Fruit fly (Drosophila melanogaster) whole organism, embryonic: ENCODE measurements around the gene Rchy1.

Experiments
- Bgb ChIP-seq: fragments of 200-800 bp; sonication (Bioruptor generic); IDR thresholded peaks from 2 replicates; pipeline ENCODE4 v1.3.6; 2022; ENCODE audit warnings: missing biosample characterization, missing genetic modification characterization; ENCODE audit not compliant: partially characterized antibody
- BtbVII ChIP-seq: fragments of 200-800 bp; sonication (Bioruptor generic); optimal IDR thresholded peaks from 3 replicates; lab custom pipeline; 2017; ENCODE audit warnings: missing biosample characterization, mild to moderate bottlenecking, missing genetic modification characterization
- CG10543 ChIP-seq: fragments of 200-800 bp; sonication (Bioruptor generic); optimal IDR thresholded peaks from 3 replicates; lab custom pipeline; 2017; ENCODE audit warnings: missing biosample characterization, mild to moderate bottlenecking, missing genetic modification characterization, moderate library complexity
- CG13287 ChIP-seq: fragments of 200-800 bp; sonication (Bioruptor generic); IDR thresholded peaks from 2 replicates; pipeline ENCODE4 v1.3.6; 2022; ENCODE audit warnings: missing biosample characterization, missing genetic modification characterization; ENCODE audit not compliant: partially characterized antibody
- CG13296 ChIP-seq: fragments of 200-800 bp; sonication (Bioruptor generic); optimal IDR thresholded peaks from 3 replicates; lab custom pipeline; 2018; ENCODE audit warnings: missing biosample characterization, mild to moderate bottlenecking, missing genetic modification characterization
- CG15514 ChIP-seq: fragments of 200-800 bp; sonication (Bioruptor generic); optimal IDR thresholded peaks from 3 replicates; lab custom pipeline; 2017; ENCODE audit warnings: missing biosample characterization, missing genetic modification characterization, mild to moderate bottlenecking, moderate library complexity, missing genetic modification reagents
- CG17912 ChIP-seq: fragments of 200-800 bp; sonication (Bioruptor generic); optimal IDR thresholded peaks from 2 replicates; lab custom pipeline; 2018; ENCODE audit warnings: missing biosample characterization, mild to moderate bottlenecking, missing genetic modification characterization
- CG18599 ChIP-seq: fragments of 200-800 bp; sonication (Bioruptor generic); optimal IDR thresholded peaks from 3 replicates; lab custom pipeline; 2017; ENCODE audit warnings: missing biosample characterization, missing genetic modification characterization, mild to moderate bottlenecking, moderate library complexity, missing genetic modification reagents
- CG2116 ChIP-seq: fragments of 200-800 bp; sonication (Bioruptor generic); optimal IDR thresholded peaks from 3 replicates; lab custom pipeline; 2018; ENCODE audit warnings: missing biosample characterization, mild to moderate bottlenecking, missing genetic modification characterization
- CG2875 ChIP-seq: fragments of 200-800 bp; sonication (Bioruptor generic); optimal IDR thresholded peaks from 2 replicates; lab custom pipeline; 2017; ENCODE audit warnings: missing biosample characterization, mild to moderate bottlenecking, missing genetic modification characterization, missing genetic modification reagents
- CG34376 ChIP-seq: fragments of 200-800 bp; sonication (Bioruptor generic); optimal IDR thresholded peaks from 2 replicates; lab custom pipeline; 2018; ENCODE audit warnings: missing biosample characterization, mild to moderate bottlenecking, missing genetic modification characterization
- CG5180 ChIP-seq: fragments of 200-800 bp; sonication (Bioruptor generic); optimal IDR thresholded peaks from 3 replicates; lab custom pipeline; 2017; ENCODE audit warnings: missing biosample characterization, missing genetic modification characterization, mild to moderate bottlenecking, moderate library complexity, missing genetic modification reagents
- Dref ChIP-seq: fragments of 200-800 bp; sonication (Bioruptor generic); IDR thresholded peaks from 2 replicates; pipeline ENCODE4 v1.3.6; 2022; ENCODE audit warnings: missing biosample characterization, missing genetic modification characterization
- Eip74EF ChIP-seq, 2 experiments: fragments of 200-800 bp in 1 of 2; fragments of >200 bp in 1 of 2; sonication (Bioruptor generic) in 1 of 2; optimal IDR thresholded peaks; 2 replicates each; lab custom pipeline; 2017 to 2019; ENCODE audit warnings: missing biosample characterization in 2 of 2, missing genetic modification characterization in 2 of 2, mild to moderate bottlenecking in 1 of 2, moderate library complexity in 1 of 2
- GATAe ChIP-seq: fragments of 200-800 bp; sonication (Bioruptor generic); conservative IDR thresholded peaks from 2 replicates; pipeline ENCODE4 v1.3.6; 2022; ENCODE audit warnings: missing biosample characterization, missing genetic modification characterization
- Gug ChIP-seq: fragments of 200-800 bp; sonication (Bioruptor generic); IDR thresholded peaks from 4 replicates; pipeline ENCODE4 v1.3.6; 2022; ENCODE audit warnings: missing biosample characterization, missing genetic modification characterization
- Hey ChIP-seq: fragments of 200-800 bp; sonication (Bioruptor generic); optimal IDR thresholded peaks from 3 replicates; lab custom pipeline; 2018; ENCODE audit warnings: missing biosample characterization, mild to moderate bottlenecking, missing genetic modification characterization
- HmgZ ChIP-seq: fragments of 200-800 bp; sonication (Bioruptor generic); optimal IDR thresholded peaks from 2 replicates; lab custom pipeline; 2018; ENCODE audit warnings: missing biosample characterization, mild to moderate bottlenecking, missing genetic modification characterization
- Hr78 ChIP-seq, 2 experiments: fragments of 200-800 bp in 1 of 2; fragments of >200 bp in 1 of 2; sonication (Bioruptor generic) in 1 of 2; optimal IDR thresholded peaks; 2 replicates each; lab custom pipeline; 2017 to 2019; ENCODE audit warnings: missing biosample characterization in 2 of 2, missing genetic modification characterization in 2 of 2, mild to moderate bottlenecking in 1 of 2, moderate library complexity in 1 of 2
- Jarid2 ChIP-seq: fragments of 200-800 bp; sonication (Bioruptor generic); optimal IDR thresholded peaks from 3 replicates; lab custom pipeline; 2017; ENCODE audit warnings: mild to moderate bottlenecking, missing biosample characterization, missing genetic modification reagents, missing genetic modification characterization
- MBD-R2 ChIP-seq: fragments of 200-800 bp; sonication (Bioruptor generic); IDR thresholded peaks from 2 replicates; pipeline ENCODE4 v1.3.6; 2022; ENCODE audit warnings: missing biosample characterization, missing genetic modification characterization
- Med ChIP-seq: fragments of 200-800 bp; sonication (Bioruptor generic); peaks from one replicate; lab custom pipeline; 2016; ENCODE audit warnings: missing biosample characterization, missing genetic modification characterization, mild to moderate bottlenecking, inconsistent platforms, moderate library complexity
- Meics ChIP-seq: fragments of 200-800 bp; sonication (Bioruptor generic); optimal IDR thresholded peaks from 2 replicates; lab custom pipeline; 2017; ENCODE audit warnings: missing biosample characterization, mild to moderate bottlenecking, missing genetic modification characterization
- NK7.1 ChIP-seq: fragments of 200-800 bp; sonication (Bioruptor generic); optimal IDR thresholded peaks from 3 replicates; lab custom pipeline; 2016; ENCODE audit warnings: missing biosample characterization, missing genetic modification characterization
- Ravus ChIP-seq: fragments of 200-800 bp; sonication (Bioruptor generic); IDR thresholded peaks from 2 replicates; pipeline ENCODE4 v1.3.6; 2022; ENCODE audit warnings: missing biosample characterization, missing genetic modification characterization
- Sry-δ ChIP-seq: fragments of 200-800 bp; sonication (Bioruptor generic); optimal IDR thresholded peaks from 2 replicates; lab custom pipeline; 2016; ENCODE audit warnings: missing biosample characterization, missing genetic modification characterization
- Vsx1 ChIP-seq: fragments of 200-800 bp; sonication (Bioruptor generic); optimal IDR thresholded peaks from 2 replicates; lab custom pipeline; 2017; ENCODE audit warnings: missing biosample characterization, mild to moderate bottlenecking, missing genetic modification characterization, missing genetic modification reagents
- exex ChIP-seq: fragments of 200-800 bp; sonication (Bioruptor generic); optimal IDR thresholded peaks from 4 replicates; lab custom pipeline; 2018; ENCODE audit warnings: missing biosample characterization, mild to moderate bottlenecking, missing genetic modification characterization, moderate library complexity
- fd102C ChIP-seq: fragments of 200-800 bp; sonication (Bioruptor generic); optimal IDR thresholded peaks from 2 replicates; lab custom pipeline; 2018; ENCODE audit warnings: missing biosample characterization, mild to moderate bottlenecking, missing genetic modification characterization, moderate library complexity
- fd96Cb ChIP-seq: fragments of 200-800 bp; sonication (Bioruptor generic); optimal IDR thresholded peaks from 2 replicates; lab custom pipeline; 2018; ENCODE audit warnings: missing biosample characterization, mild to moderate bottlenecking, missing genetic modification characterization, moderate library complexity
- ftz-f1 ChIP-seq: fragments of 200-800 bp; sonication (Bioruptor generic); optimal IDR thresholded peaks from 2 replicates; lab custom pipeline; 2016; ENCODE audit warnings: missing biosample characterization, missing genetic modification characterization
- gcm ChIP-seq: fragments of 200-800 bp; sonication (Bioruptor generic); optimal IDR thresholded peaks from 2 replicates; lab custom pipeline; 2019; ENCODE audit warnings: missing biosample characterization, mild to moderate bottlenecking, missing genetic modification characterization, moderate library complexity
- grn ChIP-seq: fragments of 200-800 bp; sonication (Bioruptor generic); optimal IDR thresholded peaks from 3 replicates; lab custom pipeline; 2017; ENCODE audit warnings: missing biosample characterization, missing genetic modification characterization
- hbn ChIP-seq: fragments of 200-800 bp; sonication (Bioruptor generic); IDR thresholded peaks from 2 replicates; pipeline ENCODE4 v1.3.6; 2022; ENCODE audit warnings: missing biosample characterization, missing genetic modification characterization; ENCODE audit not compliant: partially characterized antibody
- inv ChIP-seq: fragments of 200-800 bp; sonication (Bioruptor generic); IDR thresholded peaks from 2 replicates; pipeline ENCODE4 v1.3.6; 2022; ENCODE audit warnings: missing biosample characterization, missing genetic modification characterization; ENCODE audit not compliant: partially characterized antibody
- kah ChIP-seq: fragments of 200-800 bp; sonication (Bioruptor generic); optimal IDR thresholded peaks from 2 replicates; lab custom pipeline; 2018; ENCODE audit warnings: missing biosample characterization, mild to moderate bottlenecking, missing genetic modification characterization
- mirr ChIP-seq: fragments of 200-800 bp; sonication (Bioruptor generic); optimal IDR thresholded peaks from 3 replicates; lab custom pipeline; 2018; ENCODE audit warnings: missing biosample characterization, mild to moderate bottlenecking, missing genetic modification characterization
- pzg ChIP-seq: fragments of 200-800 bp; sonication (Bioruptor generic); optimal IDR thresholded peaks from 3 replicates; lab custom pipeline; 2018; ENCODE audit warnings: missing biosample characterization, mild to moderate bottlenecking, missing genetic modification characterization, moderate library complexity
- repo ChIP-seq: fragments of 200-800 bp; sonication (Bioruptor generic); optimal IDR thresholded peaks from 2 replicates; lab custom pipeline; 2016; ENCODE audit warnings: missing biosample characterization, missing genetic modification characterization
- run ChIP-seq: fragments of 200-800 bp; sonication (Bioruptor generic); optimal IDR thresholded peaks from 3 replicates; lab custom pipeline; 2018; ENCODE audit warnings: missing biosample characterization, mild to moderate bottlenecking, missing genetic modification characterization
- salm ChIP-seq: fragments of 200-800 bp; sonication (Bioruptor generic); optimal IDR thresholded peaks from 2 replicates; lab custom pipeline; 2018; ENCODE audit warnings: missing biosample characterization, mild to moderate bottlenecking, missing genetic modification characterization
- sd ChIP-seq: fragments of 200-800 bp; sonication (Bioruptor generic); optimal IDR thresholded peaks from 3 replicates; lab custom pipeline; 2018; ENCODE audit warnings: missing biosample characterization, mild to moderate bottlenecking, missing genetic modification characterization, moderate library complexity
- sisA ChIP-seq: fragments of 200-800 bp; sonication (Bioruptor generic); IDR thresholded peaks from 2 replicates; pipeline ENCODE4 v1.3.6; 2022; ENCODE audit warnings: missing biosample characterization, missing genetic modification characterization
- sug ChIP-seq: fragments of 200-800 bp; optimal IDR thresholded peaks from 2 replicates; lab custom pipeline; 2019; ENCODE audit warnings: missing biosample characterization, mild to moderate bottlenecking, missing genetic modification characterization, moderate library complexity
- tna ChIP-seq: fragments of 200-800 bp; sonication (Bioruptor generic); IDR thresholded peaks from 2 replicates; pipeline ENCODE4 v1.3.6; 2022; ENCODE audit warnings: missing biosample characterization, missing genetic modification characterization; ENCODE audit not compliant: partially characterized antibody
- vnd ChIP-seq: fragments of 200-800 bp; sonication (Bioruptor generic); IDR thresholded peaks from 3 replicates; pipeline ENCODE4 v1.3.6; 2022; ENCODE audit warnings: missing biosample characterization, missing genetic modification characterization; ENCODE audit not compliant: partially characterized antibody
- zen2 ChIP-seq: fragments of 200-800 bp; sonication (Bioruptor generic); IDR thresholded peaks from 3 replicates; pipeline ENCODE4 v1.3.6; 2022; ENCODE audit warnings: missing biosample characterization, missing genetic modification characterization; ENCODE audit not compliant: partially characterized antibody

Rchy1 gene

dm6 chr2L:6447581-6448333 lies 17.7 kb downstream of the Rchy1 start (continued):
- TF ChIP-seq CG34376 (GFP tag; lab: Kevin White, UChicago), result peak; percentile 75
- peak; percentile 5 for TF ChIP-seq pzg (GFP tag; lab: Kevin White, UChicago)
- no peak for TF ChIP-seq sisA (GFP tag; lab: Robert Waterston, UW)
- TF ChIP-seq repo, result no peak
- peak; percentile 75 for TF ChIP-seq grn (GFP tag; lab: Kevin White, UChicago)
- TF ChIP-seq Hey, result peak; percentile 84
- TF ChIP-seq MBD-R2 (GFP tag; lab: Robert Waterston, UW), result peak; percentile 34
- no peak for TF ChIP-seq Ravus (GFP tag; lab: Robert Waterston, UW)
- peak; percentile 41; the same call in 1 of the 2 replicates for TF ChIP-seq Dref (GFP tag; lab: Robert Waterston, UW)
- peak; percentile 18 for TF ChIP-seq BtbVII (GFP tag; lab: Kevin White, UChicago)
- TF ChIP-seq vnd (GFP tag; lab: Robert Waterston, UW), result no peak
- peak; percentile 40 for TF ChIP-seq ftz-f1 (GFP tag; lab: Kevin White, UChicago)
- no peak for TF ChIP-seq CG13296 (GFP tag; lab: Kevin White, UChicago)
- TF ChIP-seq Sry-δ (GFP tag; lab: Kevin White, UChicago), result no peak
- TF ChIP-seq Vsx1 (GFP tag; lab: Kevin White, UChicago), result no peak
- peak; percentile 69 for TF ChIP-seq GATAe (GFP tag; lab: Robert Waterston, UW)
- TF ChIP-seq CG10543 (GFP tag; lab: Kevin White, UChicago), result peak; percentile 45
- TF ChIP-seq CG15514, result peak; percentile 34
- no peak for TF ChIP-seq CG2875
- TF ChIP-seq NK7.1 (GFP tag; lab: Kevin White, UChicago), result no peak
- no peak for TF ChIP-seq Jarid2 (GFP tag; lab: Kevin White, UChicago)
- TF ChIP-seq hbn (GFP tag; lab: Robert Waterston, UW), result no peak
- TF ChIP-seq inv, result no peak
- TF ChIP-seq sd (tag; lab: Kevin White, UChicago), result peak; percentile 68
- TF ChIP-seq gcm, result peak; percentile 20
- TF ChIP-seq exex, result peak; percentile 85
- TF ChIP-seq tna (GFP tag; lab: Robert Waterston, UW), result no peak
- no peak for TF ChIP-seq HmgZ (tag; lab: Kevin White, UChicago)
- peak; percentile 88 for TF ChIP-seq CG2116
- peak; percentile 13 for TF ChIP-seq CG17912 (GFP tag; lab: Kevin White, UChicago)
- TF ChIP-seq zen2, result no peak
- peak; percentile 22 for TF ChIP-seq run (tag; lab: Kevin White, UChicago)
- TF ChIP-seq CG18599, result peak; percentile 11
- TF ChIP-seq Med (GFP tag; lab: Kevin White, UChicago), result peak; percentile 82
- peak; percentile 10; the same call in 1 of the 2 replicates for TF ChIP-seq Bgb
- no peak for TF ChIP-seq fd102C (GFP tag; lab: Kevin White, UChicago)
- TF ChIP-seq kah (GFP tag; lab: Kevin White, UChicago), result peak; percentile 2
- TF ChIP-seq mirr, result peak; percentile 55
- no peak for TF ChIP-seq Eip74EF (GFP tag; optimal IDR thresholded peaks at IDR 0.05; lab: Kevin White, UChicago)
- TF ChIP-seq Gug (GFP tag; lab: Robert Waterston, UW), result no peak
- TF ChIP-seq fd96Cb (tag; lab: Kevin White, UChicago), result no peak
- no peak for TF ChIP-seq salm (tag; lab: Kevin White, UChicago)
- peak in 1 of 2 experiments; percentile 67 for TF ChIP-seq Hr78 (GFP tag; optimal IDR thresholded peaks at IDR 0.05; lab: Kevin White, UChicago)
- TF ChIP-seq sug (tag; lab: Kevin White, UChicago), result peak; percentile 88
- TF ChIP-seq Meics (GFP tag; lab: Kevin White, UChicago), result peak; percentile 3
- peak; percentile 14; the same call in 1 of the 2 replicates for TF ChIP-seq CG13287 (GFP tag; lab: Robert Waterston, UW)
- peak; percentile 99 for TF ChIP-seq CG5180 (GFP tag; lab: Kevin White, UChicago)
